Fruit fly (Drosophila melanogaster): ENCODE results near the gene vret.

The vret gene

DNA sequence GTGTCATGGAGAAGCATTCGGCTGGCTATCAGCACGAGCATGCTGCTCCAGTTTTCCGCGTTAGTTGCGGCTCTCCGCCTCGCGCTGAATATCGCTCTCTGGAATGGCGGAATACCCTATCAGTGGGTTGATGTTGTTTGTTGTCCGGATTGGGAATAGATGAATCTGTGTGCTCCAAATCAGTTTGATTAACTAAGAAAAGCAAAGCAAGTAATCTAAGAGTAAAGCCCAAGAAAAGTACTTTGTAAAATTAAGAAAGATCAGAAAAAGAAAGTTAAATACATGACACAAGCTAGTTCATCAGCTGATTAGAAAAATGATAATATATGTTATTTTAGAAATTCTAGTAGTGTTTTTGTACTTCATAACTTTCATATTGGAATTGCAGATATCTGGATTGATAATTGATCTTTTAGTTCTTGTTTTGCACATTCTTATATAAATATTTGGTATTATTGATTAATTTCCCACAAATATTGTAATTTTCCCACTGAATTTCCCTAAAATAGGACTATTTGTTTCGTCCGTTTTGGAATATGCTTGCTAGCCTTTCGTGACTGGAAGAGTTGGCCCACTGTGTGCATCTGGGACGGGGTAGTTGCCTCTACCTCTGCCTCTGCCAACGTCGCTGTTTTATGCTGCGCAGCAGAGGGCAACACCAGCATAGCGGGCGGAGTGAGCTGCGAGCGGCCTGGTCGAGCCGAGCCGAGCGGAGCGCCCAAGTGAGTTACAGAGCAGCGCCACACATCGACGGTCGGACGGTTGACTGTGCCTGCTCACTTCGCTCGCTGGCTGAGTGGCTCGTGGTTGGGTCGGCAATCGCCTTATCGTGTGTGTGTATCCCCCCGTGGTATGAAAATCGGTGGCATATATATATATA lies 8.8 kb upstream of the vret start (continued):
- TF ChIP-seq fu2 (GFP tag; optimal IDR thresholded peaks at IDR 0.05), result no peak
- TF ChIP-seq pros (GFP tag; optimal IDR thresholded peaks at IDR 0.05), result no peak
- peak; percentile 71 for TF ChIP-seq CG3281 (GFP tag; optimal IDR thresholded peaks at IDR 0.05)
- no peak for TF ChIP-seq pb (GFP tag; optimal IDR thresholded peaks at IDR 0.05)
- TF ChIP-seq Asciz (GFP tag; optimal IDR thresholded peaks at IDR 0.05), result peak; percentile 60
- peak; percentile 35; the same call in 2 of the 3 replicates for TF ChIP-seq ase (GFP tag; IDR thresholded peaks at IDR 0.05)
- TF ChIP-seq H15 (GFP tag; IDR thresholded peaks at IDR 0.05), result peak; percentile 33; the same call in 1 of the 3 replicates
- peak; percentile 89; the same call in 2 of the 4 replicates for TF ChIP-seq chinmo (GFP tag; IDR thresholded peaks at IDR 0.05; ENCODE audit: partially characterized antibody)
- peak; percentile 59 for TF ChIP-seq D19B (GFP tag; optimal IDR thresholded peaks at IDR 0.05)
- no peak for TF ChIP-seq GATAe (GFP tag; conservative IDR thresholded peaks at IDR 0.05)
- peak; percentile 85 for TF ChIP-seq row (GFP tag; IDR thresholded peaks at IDR 0.05)
- peak; percentile 52 for TF ChIP-seq ATbp (GFP tag; optimal IDR thresholded peaks at IDR 0.05)
- peak; percentile 6; the same call in 1 of the 2 replicates for TF ChIP-seq ap (GFP tag; IDR thresholded peaks at IDR 0.05)
- TF ChIP-seq sob (GFP tag; IDR thresholded peaks at IDR 0.05), result peak; percentile 56
- TF ChIP-seq Adf1 (GFP tag; IDR thresholded peaks at IDR 0.05), result peak; percentile 98
- peak; percentile 19 for TF ChIP-seq CG17568 (GFP tag; optimal IDR thresholded peaks at IDR 0.05)
- TF ChIP-seq CG3838 (GFP tag; optimal IDR thresholded peaks at IDR 0.05), result no peak
- 0 out of 2 replicates have a peak, but pooled peaks have one; percentile 16 for TF ChIP-seq ranshi (GFP tag; IDR thresholded peaks at IDR 0.05)
- peak; percentile 9; the same call in 1 of the 2 replicates for TF ChIP-seq ttk (GFP tag; IDR thresholded peaks at IDR 0.05)
- peak; percentile 23 for TF ChIP-seq CG18599 (GFP tag; optimal IDR thresholded peaks at IDR 0.05)
- TF ChIP-seq CG33557 (GFP tag; optimal IDR thresholded peaks at IDR 0.05), result no peak
- TF ChIP-seq CG6854 (GFP tag; optimal IDR thresholded peaks at IDR 0.05), result peak; percentile 26
- TF ChIP-seq zfh2 (GFP tag; optimal IDR thresholded peaks at IDR 0.05), result peak; percentile 58
- peak; percentile 51; the same call in 1 of the 3 replicates for TF ChIP-seq jigr1 (GFP tag; IDR thresholded peaks at IDR 0.05)
- no peak for TF ChIP-seq HmgD (GFP tag; optimal IDR thresholded peaks at IDR 0.05)
- peak; percentile 62 for TF ChIP-seq PHDP (tag; optimal IDR thresholded peaks at IDR 0.05)
- no peak for TF ChIP-seq sc (optimal IDR thresholded peaks at IDR 0.05)
- TF ChIP-seq sc (GFP tag; optimal IDR thresholded peaks at IDR 0.05), result peak; percentile 32
- peak; percentile 56; the same call in 1 of the 2 replicates for TF ChIP-seq tna (GFP tag; IDR thresholded peaks at IDR 0.05; ENCODE audit: partially characterized antibody)
- no peak for TF ChIP-seq Dp (GFP tag; optimal IDR thresholded peaks at IDR 0.05)
- TF ChIP-seq Hmx (GFP tag; optimal IDR thresholded peaks at IDR 0.05), result peak; percentile 38
- peak; percentile 42 for TF ChIP-seq CG13123 (GFP tag; optimal IDR thresholded peaks at IDR 0.05)
- no peak for TF ChIP-seq CG1647 (GFP tag; optimal IDR thresholded peaks at IDR 0.05)
- peak; percentile 5 for TF ChIP-seq CG12219 (GFP tag; optimal IDR thresholded peaks at IDR 0.05)
- no peak for TF ChIP-seq CG3065 (GFP tag; optimal IDR thresholded peaks at IDR 0.05)
- TF ChIP-seq Rfx (GFP tag; IDR thresholded peaks at IDR 0.05), result peak; percentile 74
- peak; percentile 22 for TF ChIP-seq CG1529 (GFP tag; optimal IDR thresholded peaks at IDR 0.05)
- TF ChIP-seq B-H1 (GFP tag; IDR thresholded peaks at IDR 0.05), result no peak; the same call in 2 of the 3 replicates
- peak; percentile 45; the same call in 1 of the 2 replicates for TF ChIP-seq CG10366 (GFP tag; IDR thresholded peaks at IDR 0.05)
- peak; percentile 81 for TF ChIP-seq Sox100B (GFP tag; optimal IDR thresholded peaks at IDR 0.05)
- TF ChIP-seq CG6175 (GFP tag; IDR thresholded peaks at IDR 0.05), result peak; percentile 89
- peak; percentile 58 for TF ChIP-seq CG8944 (GFP tag; optimal IDR thresholded peaks at IDR 0.05)
- peak in 1 of 2 experiments; percentile 12 for TF ChIP-seq Hr78 (GFP tag; optimal IDR thresholded peaks at IDR 0.05)
- no peak for TF ChIP-seq CG2129 (GFP tag; IDR thresholded peaks at IDR 0.05; ENCODE audit: partially characterized antibody)
- TF ChIP-seq sd (tag; optimal IDR thresholded peaks at IDR 0.05), result no peak
- TF ChIP-seq ken (GFP tag; IDR thresholded peaks at IDR 0.05), result peak; percentile 70; the same call in 2 of the 3 replicates
- TF ChIP-seq CG17385 (GFP tag; optimal IDR thresholded peaks at IDR 0.05), result peak; percentile 49
- TF ChIP-seq CrebB (tag; optimal IDR thresholded peaks at IDR 0.05), result peak; percentile 11

Data from whole organism, embryonic.